Worm (Caenorhabditis elegans) whole organism, early embryonic: ENCODE measurements around the gene C18A11.2.

ENCODE experiments used
- B0310.2 ChIP-seq: sonication (generic microtip); optimal IDR thresholded peaks from 2 replicates; lab custom pipeline; 2016; ENCODE audit warnings: mild to moderate bottlenecking, missing genetic modification characterization, missing compliant biosample characterization
- F13C5.2 ChIP-seq: sonication (generic microtip); optimal IDR thresholded peaks from 2 replicates; lab custom pipeline; 2017; ENCODE audit warnings: mild to moderate bottlenecking, missing genetic modification characterization, inconsistent platforms, missing compliant biosample characterization
- aly-1 ChIP-seq: sonication (generic microtip); optimal IDR thresholded peaks from 2 replicates; lab custom pipeline; 2016; ENCODE audit warnings: missing genetic modification characterization, missing compliant biosample characterization
- ama-1 ChIP-seq: fragments of 150-350 bp; optimal IDR thresholded peaks from 2 replicates; lab custom pipeline; 2014
- ceh-13 ChIP-seq: fragments of 200-800 bp; sonication (Bioruptor generic); optimal IDR thresholded peaks from 2 replicates; lab custom pipeline; 2018; ENCODE audit warnings: mild to moderate bottlenecking, missing genetic modification characterization, missing compliant biosample characterization
- ceh-36 ChIP-seq: sonication (generic microtip); optimal IDR thresholded peaks from 2 replicates; lab custom pipeline; 2016; ENCODE audit warnings: missing genetic modification characterization, inconsistent platforms, missing compliant biosample characterization
- ets-7 ChIP-seq: sonication (generic microtip); optimal IDR thresholded peaks from 2 replicates; lab custom pipeline; 2016; ENCODE audit warnings: missing genotype, missing genetic modification characterization, missing compliant biosample characterization
- flt-1 ChIP-seq: fragments of 200-800 bp; sonication (Bioruptor generic); IDR thresholded peaks from 2 replicates; pipeline ENCODE4 v1.3.6; 2022; ENCODE audit warnings: missing genetic modification characterization, missing compliant biosample characterization
- hmbx-1 ChIP-seq: sonication (generic microtip); optimal IDR thresholded peaks from 2 replicates; lab custom pipeline; 2016; ENCODE audit warnings: mild to moderate bottlenecking, missing genetic modification characterization, missing compliant biosample characterization
- hmg-4 ChIP-seq: fragments of 200-800 bp; sonication (Bioruptor generic); optimal IDR thresholded peaks from 2 replicates; lab custom pipeline; 2018; ENCODE audit warnings: mild to moderate bottlenecking, missing genetic modification characterization, missing compliant biosample characterization
- hnd-1 ChIP-seq: sonication (generic microtip); optimal IDR thresholded peaks from 2 replicates; lab custom pipeline; 2016; ENCODE audit warnings: missing genetic modification characterization, missing compliant biosample characterization
- pes-1 ChIP-seq: fragments of 200-800 bp; sonication (Bioruptor generic); IDR thresholded peaks from 2 replicates; pipeline ENCODE4 v1.3.6; 2022; ENCODE audit warnings: missing genetic modification reagents, missing genetic modification characterization, missing compliant biosample characterization
- scrt-1 ChIP-seq: fragments of 200-800 bp; sonication (Bioruptor generic); IDR thresholded peaks from 2 replicates; pipeline ENCODE4 v1.3.6; 2022; ENCODE audit warnings: missing genetic modification characterization, missing compliant biosample characterization
- sea-1 ChIP-seq: fragments of 200-800 bp; sonication (Bioruptor generic); conservative IDR thresholded peaks from 2 replicates; pipeline ENCODE4 v1.3.6; 2022; ENCODE audit warnings: missing genetic modification characterization, missing compliant biosample characterization
- tbx-11 ChIP-seq: fragments of 200-800 bp; sonication (Bioruptor generic); IDR thresholded peaks from 2 replicates; pipeline ENCODE4 v1.3.6; 2022; ENCODE audit warnings: missing genetic modification characterization, missing compliant biosample characterization
- tbx-37 ChIP-seq: fragments of 200-800 bp; sonication (Bioruptor generic); conservative IDR thresholded peaks from 2 replicates; pipeline ENCODE4 v1.3.6; 2022; ENCODE audit warnings: missing genetic modification reagents, missing genetic modification characterization, missing compliant biosample characterization
- tra-4 ChIP-seq: sonication (generic microtip); optimal IDR thresholded peaks from 2 replicates; lab custom pipeline; 2017; ENCODE audit warnings: missing genetic modification characterization, missing compliant biosample characterization

Gene C18A11.2

DNA sequence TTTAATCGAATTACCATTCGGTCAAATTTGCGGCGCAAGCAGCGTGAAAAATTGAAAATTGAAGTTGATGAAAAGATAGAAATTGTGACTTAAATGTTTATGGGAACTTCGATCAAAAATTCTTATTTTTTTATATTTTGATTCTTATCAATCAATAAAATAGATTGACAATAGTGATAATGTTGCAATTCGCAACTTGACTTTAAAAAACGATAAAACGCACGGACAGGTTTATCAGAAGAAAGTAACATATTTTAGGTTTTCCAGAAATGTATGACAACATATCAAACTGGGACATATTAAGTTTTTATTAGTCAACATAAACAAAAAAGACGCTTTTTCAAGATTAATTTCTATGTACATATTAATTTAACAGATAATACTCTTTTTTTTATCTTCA, 16.0 kb downstream of the C18A11.2 start:
- TF ChIP-seq hmbx-1 (tag; lab: Kevin White, UChicago) (no peak), tbx-37 (no peak), ceh-13 (GFP tag; lab: Kevin White, UChicago) (no peak), F13C5.2 (tag; lab: Kevin White, UChicago) (no peak), flt-1 (no peak), scrt-1 (GFP tag; lab: Robert Waterston, UW) (no peak), tbx-11 (GFP tag; lab: Robert Waterston, UW) (no peak), ama-1 (lab: Kevin White, UChicago) (no peak), sea-1 (GFP tag; lab: Robert Waterston, UW) (no peak), ets-7 (no peak), hnd-1 (tag; lab: Kevin White, UChicago) (no peak)

DNA sequence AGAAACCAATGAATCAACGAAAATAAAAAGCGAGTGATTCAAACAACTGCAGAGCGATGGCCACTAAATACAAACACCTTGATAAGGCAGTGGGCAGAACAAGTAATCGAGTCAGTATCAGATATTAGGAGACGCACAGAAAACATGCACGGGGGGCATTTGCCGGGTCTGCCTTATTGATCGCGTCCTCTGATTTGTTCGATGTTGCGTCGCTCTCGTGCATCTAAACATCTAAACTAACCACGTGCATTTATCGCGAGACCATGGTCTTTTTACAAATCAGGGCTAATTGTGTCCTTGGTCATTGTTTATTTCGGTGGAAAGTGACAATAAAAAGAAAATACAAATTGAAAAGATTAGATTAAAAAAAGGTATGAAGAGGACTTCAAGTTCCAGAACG, 16.6 kb downstream of the C18A11.2 start, which contains the start of gene K07E3.4:
Gene K07E3.4, minus strand, starts transcription at position 100 of the 400 bp plus-strand sequence.
- no peak for TF ChIP-seq scrt-1 (GFP tag; lab: Robert Waterston, UW)
- no peak for TF ChIP-seq tbx-11 (GFP tag; lab: Robert Waterston, UW)
- no peak for TF ChIP-seq tra-4
- TF ChIP-seq sea-1 (GFP tag; lab: Robert Waterston, UW), result no peak
- no peak for TF ChIP-seq ama-1 (lab: Kevin White, UChicago)
- no peak for TF ChIP-seq hmg-4 (GFP tag; lab: Kevin White, UChicago)
- TF ChIP-seq F13C5.2 (tag; lab: Kevin White, UChicago), result no peak
- no peak for TF ChIP-seq ceh-36 (tag; lab: Kevin White, UChicago)
- no peak for TF ChIP-seq hnd-1 (tag; lab: Kevin White, UChicago)

DNA sequence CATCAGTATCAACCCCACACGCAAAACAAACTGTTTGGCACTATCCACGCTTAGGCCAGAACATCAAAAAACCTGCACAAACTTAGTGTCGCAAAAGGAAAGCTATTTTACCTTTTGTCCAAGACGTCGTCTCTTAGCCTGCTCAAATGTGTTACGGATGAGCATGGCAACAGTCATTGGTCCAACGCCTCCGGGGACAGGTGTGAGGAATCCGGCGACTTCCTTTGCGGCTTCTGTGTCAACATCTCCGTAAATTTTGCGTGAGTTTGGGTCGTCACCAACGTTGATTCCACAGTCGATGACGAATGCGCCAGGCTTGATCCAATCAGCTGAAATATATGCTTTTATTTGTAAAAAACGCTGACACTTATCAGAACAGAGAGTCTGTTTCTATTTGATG, 17.3 kb downstream of the C18A11.2 start:
- TF ChIP-seq tra-4, result no peak
- TF ChIP-seq ceh-13 (GFP tag; lab: Kevin White, UChicago), result no peak
- TF ChIP-seq scrt-1 (GFP tag; lab: Robert Waterston, UW), result no peak
- no peak for TF ChIP-seq hnd-1 (tag; lab: Kevin White, UChicago)
- no peak for TF ChIP-seq flt-1
- no peak for TF ChIP-seq aly-1 (tag; lab: Kevin White, UChicago)
- TF ChIP-seq F13C5.2 (tag; lab: Kevin White, UChicago), result no peak

DNA sequence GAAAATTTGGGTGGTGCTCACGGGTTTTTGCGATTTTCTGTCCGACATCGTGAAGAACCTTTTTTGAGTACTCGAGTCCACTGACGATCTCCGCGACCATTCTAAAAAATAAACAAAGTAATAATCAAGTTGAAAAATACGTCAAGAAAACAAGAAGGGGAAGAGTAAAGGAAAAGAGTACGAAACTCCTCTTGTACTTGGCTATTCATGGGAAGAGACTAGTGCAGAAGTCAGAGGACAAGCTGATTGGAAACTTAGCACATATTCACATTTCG, 19.0 kb downstream of the C18A11.2 start, which contains the start of gene dao-3:
Gene dao-3, minus strand, starts transcription at position 101 of the 275 bp plus-strand sequence.
- no peak for TF ChIP-seq hnd-1 (tag; lab: Kevin White, UChicago)
- no peak for TF ChIP-seq ama-1 (lab: Kevin White, UChicago)
- no peak for TF ChIP-seq ceh-13 (GFP tag; lab: Kevin White, UChicago)
- no peak for TF ChIP-seq hmg-4 (GFP tag; lab: Kevin White, UChicago)
- TF ChIP-seq B0310.2 (tag; lab: Kevin White, UChicago), result no peak
- TF ChIP-seq scrt-1 (GFP tag; lab: Robert Waterston, UW), result no peak
- TF ChIP-seq ets-7, result no peak
- no peak for TF ChIP-seq aly-1 (tag; lab: Kevin White, UChicago)
- TF ChIP-seq tbx-11 (GFP tag; lab: Robert Waterston, UW), result no peak
- TF ChIP-seq ceh-36 (tag; lab: Kevin White, UChicago), result no peak
- TF ChIP-seq sea-1 (GFP tag; lab: Robert Waterston, UW), result no peak
- TF ChIP-seq flt-1, result no peak
- no peak for TF ChIP-seq hmbx-1 (tag; lab: Kevin White, UChicago)
- no peak for TF ChIP-seq F13C5.2 (tag; lab: Kevin White, UChicago)
- no peak for TF ChIP-seq tra-4
- no peak for TF ChIP-seq pes-1 (GFP tag; lab: Robert Waterston, UW)
- no peak for TF ChIP-seq tbx-37

DNA sequence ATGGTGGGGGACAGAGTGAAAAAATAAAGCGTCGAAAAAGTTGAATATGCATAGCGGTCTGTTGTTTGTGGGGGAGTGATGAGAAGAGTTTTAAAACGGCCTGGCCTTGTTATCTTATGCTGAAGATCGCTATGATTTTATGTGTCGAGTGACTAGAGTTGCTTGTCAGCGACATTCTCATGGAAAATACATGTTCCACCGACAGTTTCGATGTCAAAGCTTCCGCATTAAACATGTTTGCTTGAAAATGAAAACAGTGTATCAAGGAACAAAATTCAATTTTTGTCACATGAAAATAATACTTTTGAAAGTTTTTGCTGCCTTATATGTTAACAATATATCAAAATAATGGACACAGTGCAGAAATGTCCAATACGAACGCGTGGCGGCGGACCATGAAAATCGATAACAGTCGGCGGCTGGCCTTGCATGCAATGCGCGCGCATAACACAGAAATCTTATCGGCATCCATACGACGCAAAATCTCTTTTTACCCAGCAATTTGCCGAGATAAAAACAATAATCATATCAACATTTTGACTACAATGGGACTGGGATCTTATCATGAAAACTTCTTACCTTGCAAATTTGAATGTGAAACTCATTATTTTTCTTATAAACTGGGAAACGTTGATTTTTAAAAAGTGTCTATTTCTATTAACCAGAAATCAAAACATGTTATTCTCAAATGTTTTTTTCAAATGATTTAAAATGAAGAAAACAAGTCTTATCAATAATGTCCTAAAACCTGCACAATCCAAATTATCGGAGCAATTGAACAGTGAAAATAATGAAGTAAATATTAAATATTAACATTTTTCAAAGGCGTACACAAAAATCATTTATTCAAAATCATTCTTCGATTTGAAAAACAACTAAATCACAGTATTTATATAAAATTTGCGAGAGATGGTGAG, 19.6 kb downstream of the C18A11.2 start:
- TF ChIP-seq scrt-1 (GFP tag; lab: Robert Waterston, UW), result no peak
- TF ChIP-seq tbx-37, result no peak
- TF ChIP-seq hmbx-1 (tag; lab: Kevin White, UChicago), result no peak
- TF ChIP-seq ets-7, result no peak
- no peak for TF ChIP-seq B0310.2 (tag; lab: Kevin White, UChicago)
- TF ChIP-seq ama-1 (lab: Kevin White, UChicago), result no peak
- TF ChIP-seq ceh-13 (GFP tag; lab: Kevin White, UChicago), result no peak
- TF ChIP-seq tra-4, result no peak
- TF ChIP-seq hnd-1 (tag; lab: Kevin White, UChicago), result no peak
- no peak for TF ChIP-seq hmg-4 (GFP tag; lab: Kevin White, UChicago)

DNA sequence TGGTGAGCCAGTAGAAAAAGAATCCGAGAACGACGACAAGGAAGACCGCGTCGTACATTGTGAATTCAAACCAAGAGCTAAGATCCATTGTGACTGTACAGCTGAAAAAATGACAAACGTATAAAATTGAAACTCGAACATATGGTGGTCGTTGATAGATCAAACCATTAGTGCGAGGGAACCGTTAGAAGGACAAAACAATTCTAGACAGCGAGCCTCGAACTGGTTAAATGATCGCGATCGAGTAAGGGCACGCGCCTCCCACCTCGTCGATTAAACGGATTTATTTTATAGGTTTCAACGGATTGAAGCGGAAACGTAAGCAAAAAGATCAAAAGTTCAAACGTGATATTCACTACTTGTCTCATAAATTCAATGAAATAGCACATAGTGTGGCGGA, 21.1 kb downstream of the C18A11.2 start, which contains the start of gene vem-1:
Gene vem-1, minus strand, starts transcription at position 101 of the 400 bp plus-strand sequence.
- TF ChIP-seq hmg-4 (GFP tag; lab: Kevin White, UChicago) (no peak), ama-1 (lab: Kevin White, UChicago) (no peak), ets-7 (no peak), pes-1 (GFP tag; lab: Robert Waterston, UW) (no peak), aly-1 (tag; lab: Kevin White, UChicago) (no peak), hmbx-1 (tag; lab: Kevin White, UChicago) (no peak), scrt-1 (GFP tag; lab: Robert Waterston, UW) (no peak), B0310.2 (tag; lab: Kevin White, UChicago) (no peak), F13C5.2 (tag; lab: Kevin White, UChicago) (no peak), sea-1 (GFP tag; lab: Robert Waterston, UW) (no peak)

DNA sequence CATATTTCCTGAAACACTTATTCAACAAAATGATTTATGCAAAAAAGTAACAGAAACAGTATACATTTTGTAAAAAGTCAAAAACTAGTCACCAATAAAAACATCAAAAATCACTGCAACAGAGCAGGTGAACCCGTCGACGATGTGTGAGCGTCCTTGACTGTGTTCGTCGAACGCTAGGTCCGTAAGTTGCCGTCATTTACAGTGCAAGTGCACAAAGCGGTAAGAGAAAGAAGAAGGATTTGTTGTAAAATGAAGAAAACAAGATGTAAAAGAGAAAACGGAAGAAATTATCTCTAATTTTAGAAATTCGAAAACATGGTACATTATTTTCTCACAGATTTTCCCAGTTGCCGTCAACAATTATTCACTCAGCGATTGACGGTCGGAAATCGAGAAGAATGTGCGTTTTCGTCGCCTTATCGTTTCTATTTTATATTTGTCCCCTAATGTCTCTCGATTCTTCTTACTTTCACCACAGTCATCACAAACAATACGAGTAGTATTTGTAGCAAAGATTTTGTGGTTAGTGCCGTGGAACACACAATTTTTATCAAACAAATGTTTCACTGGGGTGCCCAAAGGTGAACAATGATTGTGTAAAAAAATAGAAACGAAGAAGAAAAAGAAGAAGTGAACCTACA, 22.0 kb downstream of the C18A11.2 start:
- TF ChIP-seq scrt-1 (GFP tag; lab: Robert Waterston, UW) (no peak), tra-4 (no peak), F13C5.2 (tag; lab: Kevin White, UChicago) (no peak), hmg-4 (GFP tag; lab: Kevin White, UChicago) (no peak), hnd-1 (tag; lab: Kevin White, UChicago) (no peak), B0310.2 (tag; lab: Kevin White, UChicago) (no peak), ama-1 (lab: Kevin White, UChicago) (no peak), hmbx-1 (tag; lab: Kevin White, UChicago) (no peak), flt-1 (no peak), ceh-13 (GFP tag; lab: Kevin White, UChicago) (no peak), ets-7 (no peak), tbx-11 (GFP tag; lab: Robert Waterston, UW) (no peak), sea-1 (GFP tag; lab: Robert Waterston, UW) (no peak), pes-1 (GFP tag; lab: Robert Waterston, UW) (no peak)
